Fruit fly (Drosophila melanogaster) whole organism, prepupa: ENCODE results near the gene Josd.

Experiments
- Blimp-1 ChIP-seq: fragments of 200-800 bp; sonication (Bioruptor generic); optimal IDR thresholded peaks from 3 replicates; lab custom pipeline; 2017; ENCODE audit warnings: missing biosample characterization, missing genetic modification characterization, mild to moderate bottlenecking, moderate library complexity, missing genetic modification reagents
- CG10669 ChIP-seq: fragments of 200-800 bp; sonication (Bioruptor generic); optimal IDR thresholded peaks from 3 replicates; lab custom pipeline; 2018; ENCODE audit warnings: missing biosample characterization, mild to moderate bottlenecking, missing genetic modification characterization, moderate library complexity
- CG11902 ChIP-seq: fragments of 200-800 bp; sonication (Bioruptor generic); optimal IDR thresholded peaks from 3 replicates; lab custom pipeline; 2016; ENCODE audit warnings: missing biosample characterization, missing genetic modification characterization
- CG4318 ChIP-seq: fragments of 200-800 bp; sonication (Bioruptor generic); optimal IDR thresholded peaks from 3 replicates; lab custom pipeline; 2017; ENCODE audit warnings: missing biosample characterization, mild to moderate bottlenecking, missing genetic modification characterization
- CG6276 ChIP-seq: fragments of 200-800 bp; sonication (Bioruptor generic); optimal IDR thresholded peaks from 2 replicates; lab custom pipeline; 2017; ENCODE audit warnings: missing biosample characterization, mild to moderate bottlenecking, missing genetic modification characterization
- CG6854 ChIP-seq: fragments of 200-800 bp; sonication (Bioruptor generic); optimal IDR thresholded peaks from 2 replicates; lab custom pipeline; 2017; ENCODE audit warnings: missing biosample characterization, mild to moderate bottlenecking, missing genetic modification characterization
- CG8319 ChIP-seq: fragments of 200-800 bp; sonication (Bioruptor generic); optimal IDR thresholded peaks from 3 replicates; lab custom pipeline; 2016; ENCODE audit warnings: missing biosample characterization, missing genetic modification characterization
- Hr38 ChIP-seq: sonication (Bioruptor generic); optimal IDR thresholded peaks from 2 replicates; lab custom pipeline; 2016; ENCODE audit warnings: missing biosample characterization, missing genetic modification characterization
- Met ChIP-seq: fragments of 200-800 bp; sonication (Bioruptor generic); optimal IDR thresholded peaks from 3 replicates; lab custom pipeline; 2016; ENCODE audit warnings: missing biosample characterization, missing genetic modification characterization
- OdsH ChIP-seq: fragments of 200-800 bp; sonication (Bioruptor generic); optimal IDR thresholded peaks from 3 replicates; lab custom pipeline; 2016; ENCODE audit warnings: missing biosample characterization, missing genetic modification characterization
- Sox102F ChIP-seq: fragments of 200-800 bp; sonication (Bioruptor generic); optimal IDR thresholded peaks from 2 replicates; lab custom pipeline; 2016; ENCODE audit warnings: missing biosample characterization, mild to moderate bottlenecking, missing genetic modification characterization
- eg ChIP-seq: fragments of 200-800 bp; sonication (Bioruptor generic); IDR thresholded peaks from 3 replicates; pipeline ENCODE4 v1.3.6; 2022; ENCODE audit warnings: missing biosample characterization, missing genetic modification characterization
- fd59A ChIP-seq: fragments of 200-800 bp; sonication (Bioruptor generic); optimal IDR thresholded peaks from 2 replicates; lab custom pipeline; 2017; ENCODE audit warnings: missing biosample characterization, mild to moderate bottlenecking, missing genetic modification characterization, missing genetic modification reagents
- salr ChIP-seq, 2 experiments: fragments of 200-800 bp; sonication (Bioruptor generic); optimal IDR thresholded peaks; 3 replicates each; lab custom pipeline; 2016 to 2018; ENCODE audit warnings: missing biosample characterization in 2 of 2, missing genetic modification characterization in 2 of 2, mild to moderate bottlenecking in 1 of 2

DNA sequence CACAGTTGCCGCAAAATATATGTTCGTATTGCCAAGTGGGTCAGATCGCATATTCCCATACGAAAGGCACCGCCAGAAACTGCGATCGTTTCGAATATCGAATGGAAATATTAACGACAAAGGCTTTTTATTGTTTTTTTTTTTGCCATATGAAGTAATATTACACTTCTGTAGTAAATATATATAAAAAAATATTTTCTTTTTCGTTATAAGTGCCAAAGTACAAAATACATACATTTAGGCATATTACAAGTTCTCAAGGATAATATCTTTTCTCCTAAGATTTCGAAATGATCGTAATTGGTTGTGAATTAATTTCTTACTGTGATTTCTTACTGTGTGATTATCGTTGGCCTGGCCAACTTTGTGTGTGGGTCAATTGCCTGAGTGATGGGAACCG, 43.2 kb downstream of the Josd start:
- TF ChIP-seq Hr38 (GFP tag; lab: Kevin White, UChicago) (no peak), fd59A (GFP tag; lab: Kevin White, UChicago) (no peak), OdsH (GFP tag; lab: Kevin White, UChicago) (peak; percentile 11), CG11902 (GFP tag; lab: Kevin White, UChicago) (no peak), salr (GFP tag; optimal IDR thresholded peaks at IDR 0.05; lab: Kevin White, UChicago) (peak in 1 of 2 experiments; percentile 27), CG6854 (GFP tag; lab: Kevin White, UChicago) (no peak), CG8319 (no peak), CG4318 (GFP tag; lab: Kevin White, UChicago) (no peak), eg (GFP tag; lab: Robert Waterston, UW) (peak; percentile 26; the same call in 1 of the 3 replicates), Met (GFP tag; lab: Kevin White, UChicago) (peak; percentile 15), CG10669 (GFP tag; lab: Kevin White, UChicago) (no peak), Blimp-1 (GFP tag; lab: Kevin White, UChicago) (no peak), CG6276 (GFP tag; lab: Kevin White, UChicago) (no peak), Sox102F (GFP tag; lab: Kevin White, UChicago) (no peak)
